Worm (Caenorhabditis elegans): ENCODE measurements around the gene ttb-1.

ce11 chrV:201300-201699 lies 44.7 kb downstream of the ttb-1 start, which contains the start of gene trpp-1:
- TF ChIP-seq ref-1 (GFP tag; conservative IDR thresholded peaks at IDR 0.05) = no peak
- TF ChIP-seq med-1 (GFP tag; optimal IDR thresholded peaks at IDR 0.05; ENCODE audit: insufficient read depth) = no peak
- TF ChIP-seq flt-1 (GFP tag; IDR thresholded peaks at IDR 0.05) = no peak
- no peak for TF ChIP-seq T22C8.4 (GFP tag; IDR thresholded peaks at IDR 0.05)
- no peak for TF ChIP-seq ztf-29 (GFP tag; IDR thresholded peaks at IDR 0.05)
- no peak for TF ChIP-seq ztf-23 (GFP tag; IDR thresholded peaks at IDR 0.05)
- no peak for TF ChIP-seq klf-2 (GFP tag; conservative IDR thresholded peaks at IDR 0.05)
- no peak for TF ChIP-seq cog-1 (tag; optimal IDR thresholded peaks at IDR 0.05)
